Worm (Caenorhabditis elegans) whole organism, L4 larva: ENCODE results near the gene slc-17.9.

ENCODE experiments used
- D1046.2 ChIP-seq: fragments of 200-800 bp; sonication (Bioruptor generic); IDR thresholded peaks from 2 replicates; pipeline ENCODE4 v1.3.6; 2022; ENCODE audit warnings: missing genetic modification characterization, missing compliant biosample characterization
- Y5F2A.4 ChIP-seq: fragments of 200-800 bp; sonication (Bioruptor generic); optimal IDR thresholded peaks from 2 replicates; lab custom pipeline; 2018; ENCODE audit warnings: mild to moderate bottlenecking, missing genetic modification characterization, missing compliant biosample characterization
- aha-1 ChIP-seq: fragments of 150-350 bp; peaks from one replicate; lab custom pipeline; 2014; ENCODE audit warnings: missing biosample characterization, missing genetic modification characterization
- ama-1 ChIP-seq: fragments of 150-350 bp; optimal IDR thresholded peaks from 2 replicates; lab custom pipeline; 2014; ENCODE audit warnings: inconsistent platforms, mixed read lengths
- dmd-6 ChIP-seq: fragments of 200-800 bp; sonication (Bioruptor generic); IDR thresholded peaks from 2 replicates; pipeline ENCODE4 v1.3.6; 2022; ENCODE audit warnings: missing genetic modification reagents, missing genetic modification characterization, missing compliant biosample characterization
- dpl-1 ChIP-seq: fragments of 150-350 bp; optimal IDR thresholded peaks from 2 replicates; lab custom pipeline; 2014; ENCODE audit warnings: missing biosample characterization, missing genetic modification reagents, missing genetic modification characterization
- dve-1 ChIP-seq: sonication (generic microtip); optimal IDR thresholded peaks from 2 replicates; lab custom pipeline; 2017; ENCODE audit warnings: antibody characterized with exemption, mild to moderate bottlenecking, missing genetic modification characterization, missing compliant biosample characterization; ENCODE audit not compliant: insufficient read depth
- gei-8 ChIP-seq: fragments of 200-800 bp; sonication (Bioruptor generic); optimal IDR thresholded peaks from 2 replicates; lab custom pipeline; 2018; ENCODE audit warnings: mild to moderate bottlenecking, missing genetic modification characterization, missing compliant biosample characterization
- lin-15B ChIP-seq: fragments of 150-350 bp; sonication (generic microtip); optimal IDR thresholded peaks from 3 replicates; lab custom pipeline; 2014; ENCODE audit warnings: missing biosample characterization, missing genetic modification characterization
- lin-39 ChIP-seq: fragments of 150-350 bp; optimal IDR thresholded peaks from 2 replicates; lab custom pipeline; 2014; ENCODE audit warnings: missing biosample characterization, missing genetic modification reagents, missing genetic modification characterization
- nhr-48 ChIP-seq: sonication (generic microtip); optimal IDR thresholded peaks from 2 replicates; lab custom pipeline; 2016; ENCODE audit warnings: mild to moderate bottlenecking, missing genetic modification characterization, missing compliant biosample characterization
- pqm-1 ChIP-seq: sonication (generic microtip); optimal IDR thresholded peaks from 2 replicates; lab custom pipeline; 2017; ENCODE audit warnings: missing biosample characterization, missing genetic modification characterization
- saeg-2 ChIP-seq: fragments of 200-800 bp; sonication (Bioruptor generic); IDR thresholded peaks from 2 replicates; pipeline ENCODE4 v1.3.6; 2022; ENCODE audit warnings: missing genetic modification reagents, missing genetic modification characterization, missing compliant biosample characterization
- set-16 ChIP-seq: fragments of 200-800 bp; sonication (Bioruptor generic); IDR thresholded peaks from 2 replicates; pipeline ENCODE4 v1.3.6; 2022; ENCODE audit warnings: missing genetic modification reagents, missing genetic modification characterization, missing compliant biosample characterization
- vab-7 ChIP-seq: fragments of 200-800 bp; sonication (Bioruptor generic); IDR thresholded peaks from 2 replicates; pipeline ENCODE4 v1.3.6; 2022; ENCODE audit warnings: missing genetic modification reagents, missing genetic modification characterization, missing compliant biosample characterization
- ztf-7 ChIP-seq: fragments of 150-350 bp; optimal IDR thresholded peaks from 2 replicates; lab custom pipeline; 2014; ENCODE audit warnings: missing biosample characterization, missing genetic modification characterization

Gene slc-17.9

DNA sequence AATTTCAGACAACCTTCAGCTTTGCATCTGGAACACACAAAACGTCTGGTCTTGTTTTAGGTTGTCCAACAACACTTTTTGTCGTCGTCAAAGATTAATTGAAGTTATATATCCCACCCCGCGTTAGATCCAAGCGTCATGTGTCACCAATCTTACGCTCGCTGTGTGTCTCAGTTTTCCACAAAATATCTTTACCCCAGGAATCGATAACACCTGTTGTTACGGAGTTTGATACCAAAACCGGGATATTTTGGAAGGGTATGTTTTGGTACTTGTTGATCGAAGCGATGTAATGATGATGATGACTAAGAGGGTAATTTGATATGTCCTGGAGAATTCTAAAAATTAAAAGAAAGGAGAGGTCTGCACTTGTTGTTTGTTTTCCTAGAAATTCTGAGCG, 29.2 kb downstream of the slc-17.9 start:
- TF ChIP-seq aha-1 (peak; percentile 72), vab-7 (GFP tag; lab: Robert Waterston, UW) (no peak)
- TF ChIP-seq, all 104 proteins: peak for 1

DNA sequence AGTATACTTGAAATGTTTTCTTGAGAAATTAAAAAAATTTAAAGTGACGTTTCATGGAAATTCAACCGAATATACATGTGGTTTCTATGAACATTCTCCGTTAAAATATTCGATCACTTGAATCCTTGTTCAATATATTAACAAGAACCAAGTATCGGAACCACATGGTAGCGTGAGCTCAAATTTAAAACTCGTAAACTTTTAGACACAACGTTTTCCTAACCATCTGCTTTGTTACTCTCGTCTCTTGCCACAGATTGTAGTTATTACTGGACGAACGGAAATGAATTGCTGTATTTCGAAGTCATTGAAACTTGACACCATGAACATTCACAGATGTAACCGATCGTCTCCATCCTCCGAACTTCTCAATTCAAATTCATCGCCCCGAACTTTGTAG, 45.7 kb downstream of the slc-17.9 start:
- TF ChIP-seq dpl-1 = no peak
- TF ChIP-seq nhr-48 (tag; lab: Kevin White, UChicago) = no peak
- no peak for TF ChIP-seq ztf-7 (tag; lab: Kevin White, UChicago)

DNA sequence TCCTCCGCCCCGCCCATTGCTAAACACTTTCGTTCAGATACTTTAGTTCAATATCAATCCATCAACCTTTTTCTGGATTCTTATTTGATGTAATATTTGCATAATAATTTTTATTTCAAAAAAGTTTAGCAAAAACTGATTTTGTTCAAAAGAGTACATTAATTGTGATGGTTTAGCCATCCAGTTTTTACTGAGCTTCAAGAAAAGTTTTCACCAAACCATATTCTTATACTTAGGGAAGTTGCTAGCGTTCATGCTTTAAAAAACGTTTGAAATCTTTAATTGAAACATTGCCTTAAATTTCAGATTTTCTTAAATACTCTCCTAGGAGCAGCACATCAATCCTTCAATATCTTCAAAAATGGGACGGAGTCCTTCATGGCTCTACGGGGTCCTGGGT, 47.5 kb downstream of the slc-17.9 start, which contains the start of gene him-4:
him-4 (plus strand) TSS at position 301 of the 400 bp plus-strand sequence.
- TF ChIP-seq pqm-1 (tag; lab: Kevin White, UChicago) = no peak
- TF ChIP-seq dve-1 (tag; lab: Kevin White, UChicago) = no peak
- no peak for TF ChIP-seq dmd-6 (GFP tag; lab: Robert Waterston, UW)
- TF ChIP-seq Y5F2A.4 (GFP tag; lab: Kevin White, UChicago) = no peak
- TF ChIP-seq, all 104 proteins: peak for 0

DNA sequence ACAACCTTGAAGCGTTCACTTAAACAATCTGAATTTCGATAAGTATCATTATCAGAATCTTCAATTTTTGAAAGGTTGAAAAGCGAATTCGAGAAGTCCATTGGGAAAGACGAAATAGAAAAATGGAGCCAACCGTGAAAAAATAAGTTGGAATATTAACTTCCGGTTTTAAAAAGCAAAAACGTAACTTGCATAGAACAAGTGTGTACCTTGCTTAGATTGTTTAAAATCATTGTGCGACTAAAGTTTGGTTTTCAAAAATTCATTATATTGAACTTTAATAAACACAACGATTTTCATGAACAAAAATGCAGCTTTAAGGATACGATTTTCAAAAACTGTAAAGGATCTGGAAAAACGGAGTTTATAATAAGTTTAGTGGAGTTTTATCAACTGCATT, 51.1 kb downstream of the slc-17.9 start, which contains the start of gene F15G9.2:
F15G9.2 (minus strand) TSS at position 101 of the 400 bp plus-strand sequence.
- TF ChIP-seq saeg-2 (GFP tag; lab: Robert Waterston, UW) (no peak), lin-15B (no peak), D1046.2 (GFP tag; lab: Robert Waterston, UW) (no peak), pqm-1 (tag; lab: Kevin White, UChicago) (no peak), set-16 (GFP tag; lab: Robert Waterston, UW) (no peak), ama-1 (lab: Kevin White, UChicago) (no peak), gei-8 (GFP tag; lab: Kevin White, UChicago) (no peak), lin-39 (tag; lab: Kevin White, UChicago) (no peak)
